Fruit fly (Drosophila melanogaster): ENCODE data around the gene CG11590.

The CG11590 gene

DNA sequence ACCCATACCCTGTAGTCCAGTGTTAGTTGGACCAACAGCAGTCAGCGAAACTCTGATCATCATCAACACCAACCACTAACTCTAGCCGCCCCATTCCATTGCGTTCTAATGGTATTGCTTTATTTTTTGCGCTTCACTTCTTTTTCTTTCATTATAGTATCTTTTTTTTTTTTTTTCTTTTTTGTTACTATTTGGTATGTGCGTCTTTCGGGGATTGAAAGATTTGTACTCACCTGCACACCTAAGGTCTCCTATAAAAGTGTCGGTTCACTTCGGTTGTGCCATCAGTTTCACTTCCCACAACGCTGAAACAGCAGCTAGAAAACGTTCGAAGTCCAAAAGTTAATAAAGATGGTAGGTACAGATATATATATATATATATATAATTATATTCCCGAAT lies 10.8 kb upstream of the CG11590 start, which contains the start of gene CG11585:
TSS of gene CG11585 (plus strand) at position 301 of the 400 bp plus-strand sequence.
- TF ChIP-seq CG6854 (GFP tag; optimal IDR thresholded peaks at IDR 0.05) (no peak), Gug (GFP tag; IDR thresholded peaks at IDR 0.05) (no peak), Met (GFP tag; optimal IDR thresholded peaks at IDR 0.05) (no peak)

DNA sequence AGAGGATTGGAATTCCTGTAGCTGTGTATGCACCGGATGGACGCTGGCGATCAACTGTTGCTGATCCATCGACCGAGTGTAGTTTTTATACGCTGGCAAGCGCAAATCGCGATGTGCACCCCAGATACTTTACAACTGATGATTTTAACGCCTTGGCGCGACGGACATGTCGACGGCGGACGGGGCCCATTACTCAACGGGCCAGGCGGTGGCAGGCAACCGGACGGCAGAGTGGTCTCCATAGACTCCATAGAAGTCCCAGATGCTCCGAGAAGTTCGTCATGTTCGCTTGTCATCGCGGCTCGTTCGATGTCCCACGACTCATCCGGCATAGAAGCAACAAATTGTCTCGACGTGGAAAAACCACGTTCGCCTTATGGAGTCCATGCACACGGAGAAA lies 8.1 kb upstream of the CG11590 start, which contains the start of gene CG13403:
TSS of gene CG13403 (minus strand) at position 101 of the 400 bp plus-strand sequence.
- no peak for TF ChIP-seq Gug (GFP tag; IDR thresholded peaks at IDR 0.05)
- no peak for TF ChIP-seq Sox14 (GFP tag; optimal IDR thresholded peaks at IDR 0.05)
- no peak for TF ChIP-seq Eip78C (GFP tag)
- no peak for TF ChIP-seq CG32006 (GFP tag; optimal IDR thresholded peaks at IDR 0.05)
- no peak for TF ChIP-seq CG4318 (GFP tag; optimal IDR thresholded peaks at IDR 0.05)
- no peak for TF ChIP-seq eg (GFP tag; IDR thresholded peaks at IDR 0.05)
- no peak for TF ChIP-seq dac (GFP tag; optimal IDR thresholded peaks at IDR 0.05)
- TF ChIP-seq CG7368 (GFP tag; optimal IDR thresholded peaks at IDR 0.05) = no peak
- TF ChIP-seq CG10669 (GFP tag; optimal IDR thresholded peaks at IDR 0.05) = no peak
- no peak for TF ChIP-seq CG8632 (GFP tag; optimal IDR thresholded peaks at IDR 0.05)

DNA sequence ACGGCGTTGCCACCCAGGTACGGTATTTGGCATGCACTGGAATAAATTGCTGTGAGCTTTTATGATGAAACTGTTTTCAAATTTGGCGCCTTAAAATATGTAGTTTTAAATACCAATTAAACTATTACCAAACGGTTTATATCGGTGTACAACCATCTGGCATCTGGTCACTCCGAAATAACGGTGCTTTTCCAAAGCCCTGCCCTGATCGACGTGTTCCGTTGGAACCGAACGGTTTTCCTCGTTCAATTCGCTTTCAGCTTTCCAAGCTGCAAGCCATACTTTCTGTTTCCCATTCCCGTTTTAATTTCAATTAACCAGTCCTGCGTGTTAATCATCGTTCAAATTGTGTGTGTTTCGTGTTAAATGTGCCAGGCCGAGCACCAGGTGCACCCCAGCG lies 7.0 kb upstream of the CG11590 start, which contains the start of gene yl:
TSS of gene yl (plus strand) at position 202 of the 400 bp plus-strand sequence.
- TF ChIP-seq CG4318 (GFP tag; optimal IDR thresholded peaks at IDR 0.05) (no peak), fd85E (GFP tag; optimal IDR thresholded peaks at IDR 0.05) (no peak), CG32006 (GFP tag; optimal IDR thresholded peaks at IDR 0.05) (no peak), Sox15 (GFP tag; optimal IDR thresholded peaks at IDR 0.05) (no peak), OdsH (GFP tag; optimal IDR thresholded peaks at IDR 0.05) (no peak), Eip78C (GFP tag) (no peak), CG9139 (GFP tag; optimal IDR thresholded peaks at IDR 0.05) (no peak), Eip75B (GFP tag; optimal IDR thresholded peaks at IDR 0.05) (no peak), CG6276 (GFP tag; optimal IDR thresholded peaks at IDR 0.05) (no peak), salr (GFP tag; optimal IDR thresholded peaks at IDR 0.05) (no peak), CG6163 (GFP tag; IDR thresholded peaks at IDR 0.05) (no peak), topi (GFP tag; optimal IDR thresholded peaks at IDR 0.05) (no peak), CG7368 (GFP tag; optimal IDR thresholded peaks at IDR 0.05) (no peak)

DNA sequence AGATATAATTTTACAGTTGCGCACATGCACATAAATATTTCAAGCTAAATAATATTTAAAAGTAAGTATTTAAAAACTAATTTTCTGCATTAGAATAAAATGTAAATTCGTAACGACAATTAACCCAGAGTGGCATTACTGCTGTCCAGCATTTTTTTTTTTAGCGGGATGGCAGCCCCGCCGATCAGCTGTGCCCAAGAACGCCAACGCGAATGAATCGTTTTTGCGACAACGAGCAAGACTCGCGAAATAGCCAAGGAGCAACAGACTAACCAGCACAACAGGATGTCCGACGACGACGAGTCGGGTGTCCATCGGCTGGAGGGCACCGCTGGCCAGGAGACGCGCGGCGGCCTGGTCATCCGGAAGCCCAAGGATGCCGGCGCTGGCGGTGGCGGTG lies 1.2 kb downstream of the CG11590 start, which contains the start of gene Prp16:
TSS of gene Prp16 (plus strand) at position 185 of the 400 bp plus-strand sequence.
- no peak for TF ChIP-seq acj6 (GFP tag; optimal IDR thresholded peaks at IDR 0.05)
- TF ChIP-seq Eip93F (GFP tag; optimal IDR thresholded peaks at IDR 0.05) = no peak
- TF ChIP-seq CG8319 (GFP tag; optimal IDR thresholded peaks at IDR 0.05) = no peak
- no peak for TF ChIP-seq Gug (GFP tag; IDR thresholded peaks at IDR 0.05)
- no peak for TF ChIP-seq CG3032 (tag; optimal IDR thresholded peaks at IDR 0.05)
- TF ChIP-seq fd85E (GFP tag; optimal IDR thresholded peaks at IDR 0.05) = no peak
- TF ChIP-seq CG7368 (GFP tag; optimal IDR thresholded peaks at IDR 0.05) = no peak
- no peak for TF ChIP-seq Blimp-1 (GFP tag; optimal IDR thresholded peaks at IDR 0.05)
- TF ChIP-seq esn (GFP tag; optimal IDR thresholded peaks at IDR 0.05) = no peak
- TF ChIP-seq lz (GFP tag; optimal IDR thresholded peaks at IDR 0.05) = no peak
- no peak for TF ChIP-seq CG8119 (GFP tag; IDR thresholded peaks at IDR 0.05)
- no peak for TF ChIP-seq CG4318 (GFP tag; optimal IDR thresholded peaks at IDR 0.05)
- TF ChIP-seq CG11762 (GFP tag; optimal IDR thresholded peaks at IDR 0.05; ENCODE audit: insufficient read depth) = no peak

DNA sequence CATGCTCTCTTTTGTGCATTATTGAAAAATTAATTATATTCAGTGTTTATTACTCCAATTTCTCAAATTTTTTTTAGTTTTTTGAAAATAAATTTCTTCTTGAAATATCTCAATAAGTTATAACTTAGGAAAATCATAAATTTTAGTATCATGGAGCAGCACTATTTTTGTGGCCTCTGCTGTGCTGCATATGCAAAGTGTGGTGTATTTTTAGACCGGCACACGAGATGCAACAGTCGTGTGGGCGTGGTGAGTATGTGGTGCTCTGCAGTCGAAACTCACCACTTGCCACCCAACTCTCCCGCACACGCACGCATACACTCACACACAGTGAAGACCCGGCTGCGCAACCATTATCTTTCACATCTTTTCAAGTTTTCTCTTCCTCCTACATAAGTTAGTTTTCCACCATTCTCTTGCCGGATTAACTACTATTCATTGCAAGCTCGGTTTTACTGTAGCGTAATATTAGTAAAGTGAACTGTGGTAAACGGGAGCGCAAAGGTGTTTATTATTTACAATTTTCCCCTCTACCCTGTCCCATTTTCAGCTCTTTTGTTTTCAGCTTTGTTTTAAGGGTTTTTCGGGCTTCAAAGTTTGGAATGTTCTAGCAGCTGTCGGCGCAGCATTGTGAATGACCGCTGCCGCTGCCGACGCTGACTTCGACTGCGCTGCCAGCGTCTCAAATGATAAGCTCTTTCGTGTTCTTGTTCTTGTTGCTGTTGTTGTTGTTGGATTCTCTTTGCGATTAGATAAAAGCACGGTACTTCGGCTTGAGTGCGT lies 8.6 kb downstream of the CG11590 start:
- TF ChIP-seq CG1621 (tag; optimal IDR thresholded peaks at IDR 0.05) = peak; percentile 59
- TF ChIP-seq salr (GFP tag; optimal IDR thresholded peaks at IDR 0.05) = peak; percentile 25 to 63
- peak; percentile 85 for TF ChIP-seq Eip75B (GFP tag; optimal IDR thresholded peaks at IDR 0.05)
- TF ChIP-seq Eip93F (GFP tag; optimal IDR thresholded peaks at IDR 0.05) = no peak
- TF ChIP-seq CG4318 (GFP tag; optimal IDR thresholded peaks at IDR 0.05) = no peak
- TF ChIP-seq CG34406 (GFP tag; optimal IDR thresholded peaks at IDR 0.05) = peak; percentile 73
- TF ChIP-seq esn (GFP tag; optimal IDR thresholded peaks at IDR 0.05) = peak; percentile 68
- no peak for TF ChIP-seq Ets21C (GFP tag; optimal IDR thresholded peaks at IDR 0.05)
- peak; percentile 56 for TF ChIP-seq fd59A (GFP tag; optimal IDR thresholded peaks at IDR 0.05)
- peak; percentile 66 for TF ChIP-seq pdm3 (GFP tag; optimal IDR thresholded peaks at IDR 0.05)
- peak; percentile 57 for TF ChIP-seq Sox102F (GFP tag; optimal IDR thresholded peaks at IDR 0.05)
- peak; percentile 71 for TF ChIP-seq CG32006 (GFP tag; optimal IDR thresholded peaks at IDR 0.05)
- no peak for TF ChIP-seq Hr38 (GFP tag; optimal IDR thresholded peaks at IDR 0.05)
- peak; percentile 85 for TF ChIP-seq CG6276 (GFP tag; optimal IDR thresholded peaks at IDR 0.05)
- peak; percentile 71 for TF ChIP-seq Smox (GFP tag; optimal IDR thresholded peaks at IDR 0.05)
- peak; percentile 71 for TF ChIP-seq CG16779 (tag; optimal IDR thresholded peaks at IDR 0.05)
- TF ChIP-seq dac (GFP tag; optimal IDR thresholded peaks at IDR 0.05) = peak; percentile 44
- TF ChIP-seq CG3919 (GFP tag; optimal IDR thresholded peaks at IDR 0.05) = peak; percentile 77
- peak; percentile 72 for TF ChIP-seq CG9139 (GFP tag; optimal IDR thresholded peaks at IDR 0.05)
- peak; percentile 62 to 72 for TF ChIP-seq ss (GFP tag; optimal IDR thresholded peaks at IDR 0.05)

All from whole organism, prepupa.